Worm (Caenorhabditis elegans) whole organism, late embryonic: ENCODE data around the gene srb-11.

Experiments
- C38D4.7 ChIP-seq: fragments of 200-800 bp; sonication (Bioruptor generic); optimal IDR thresholded peaks from 2 replicates; lab custom pipeline; 2018; ENCODE audit warnings: mild to moderate bottlenecking, missing genetic modification characterization, moderate library complexity, missing compliant biosample characterization
- ceh-31 ChIP-seq: sonication (generic microtip); optimal IDR thresholded peaks from 2 replicates; lab custom pipeline; 2016; ENCODE audit warnings: missing genetic modification characterization, missing compliant biosample characterization
- hlh-30 ChIP-seq: sonication (generic microtip); optimal IDR thresholded peaks from 2 replicates; lab custom pipeline; 2017; ENCODE audit warnings: antibody characterized with exemption, missing genetic modification characterization, missing compliant biosample characterization; ENCODE audit not compliant: insufficient read depth
- lin-11 ChIP-seq: fragments of 200-800 bp; sonication (Bioruptor generic); optimal IDR thresholded peaks from 2 replicates; lab custom pipeline; 2018; ENCODE audit warnings: mild to moderate bottlenecking, missing genetic modification characterization, missing compliant biosample characterization
- nfya-1 ChIP-seq: sonication (generic microtip); optimal IDR thresholded peaks from 2 replicates; lab custom pipeline; 2017; ENCODE audit warnings: missing genetic modification characterization, mild to moderate bottlenecking, missing compliant biosample characterization, antibody characterized with exemption, moderate library complexity
- nhr-11 ChIP-seq: fragments of 150-350 bp; optimal IDR thresholded peaks from 2 replicates; lab custom pipeline; 2014; ENCODE audit warnings: missing biosample characterization, missing genetic modification characterization
- npax-4 ChIP-seq: sonication (generic microtip); optimal IDR thresholded peaks from 2 replicates; lab custom pipeline; 2016; ENCODE audit warnings: missing genetic modification characterization, missing compliant biosample characterization
- pqm-1 ChIP-seq: sonication (generic microtip); optimal IDR thresholded peaks from 2 replicates; lab custom pipeline; 2016; ENCODE audit warnings: missing genetic modification characterization, missing compliant biosample characterization
- rnt-1 ChIP-seq: sonication (generic microtip); optimal IDR thresholded peaks from 2 replicates; lab custom pipeline; 2016; ENCODE audit warnings: missing genetic modification characterization, missing compliant biosample characterization
- sox-2 ChIP-seq: fragments of 200-800 bp; sonication (Bioruptor generic); IDR thresholded peaks from 2 replicates; pipeline ENCODE4 v1.3.6; 2022; ENCODE audit warnings: missing genetic modification reagents, missing genetic modification characterization, missing compliant biosample characterization

- TF ChIP-seq hlh-30 (no peak), sox-2 (GFP tag; lab: Robert Waterston, UW) (no peak), nfya-1 (tag; lab: Kevin White, UChicago) (no peak), nhr-11 (tag; lab: Kevin White, UChicago) (no peak), pqm-1 (tag; lab: Kevin White, UChicago) (no peak), ceh-31 (tag; lab: Kevin White, UChicago) (no peak), rnt-1 (tag; lab: Kevin White, UChicago) (no peak), C38D4.7 (no peak), npax-4 (tag; lab: Kevin White, UChicago) (no peak), lin-11 (tag; lab: Kevin White, UChicago) (no peak)
These were observed 29.0 kb downstream of the srb-11 start, which contains the start of gene dlc-1 for ce11 chrIII:6463679-6464078.
